Fruit fly (Drosophila melanogaster) whole organism, embryonic: ENCODE data around the gene CG31898.

Experiments
- ATbp ChIP-seq: fragments of 200-800 bp; sonication (Bioruptor generic); optimal IDR thresholded peaks from 2 replicates; lab custom pipeline; 2017; ENCODE audit warnings: missing biosample characterization, mild to moderate bottlenecking, missing genetic modification characterization, missing genetic modification reagents
- Aef1 ChIP-seq: fragments of 200-800 bp; sonication (Bioruptor generic); IDR thresholded peaks from 3 replicates; pipeline ENCODE4 v1.3.6; 2022; ENCODE audit warnings: missing biosample characterization, missing genetic modification characterization
- CG11695 ChIP-seq: fragments of 200-800 bp; sonication (Bioruptor generic); IDR thresholded peaks from 3 replicates; pipeline ENCODE4 v1.3.6; 2022; ENCODE audit warnings: missing biosample characterization, missing genetic modification characterization
- CG12942 ChIP-seq: fragments of 200-800 bp; sonication (Bioruptor generic); optimal IDR thresholded peaks from 3 replicates; lab custom pipeline; 2016; ENCODE audit warnings: missing biosample characterization, missing genetic modification characterization
- CG13894 ChIP-seq: fragments of 200-800 bp; sonication (Bioruptor generic); optimal IDR thresholded peaks from 3 replicates; lab custom pipeline; 2018; ENCODE audit warnings: missing biosample characterization, mild to moderate bottlenecking, missing genetic modification characterization, moderate library complexity
- CG15479 ChIP-seq: fragments of 200-800 bp; sonication (Bioruptor generic); optimal IDR thresholded peaks from 3 replicates; lab custom pipeline; 2019; ENCODE audit warnings: missing biosample characterization, mild to moderate bottlenecking, missing genetic modification characterization, moderate library complexity
- CG17568 ChIP-seq: fragments of 200-800 bp; sonication (Bioruptor generic); optimal IDR thresholded peaks from 2 replicates; lab custom pipeline; 2018; ENCODE audit warnings: missing biosample characterization, mild to moderate bottlenecking, missing genetic modification characterization, moderate library complexity
- CG17829 ChIP-seq: fragments of 200-800 bp; optimal IDR thresholded peaks from 2 replicates; lab custom pipeline; 2019; ENCODE audit warnings: missing biosample characterization, mild to moderate bottlenecking, missing genetic modification characterization, moderate library complexity
- CG31388 ChIP-seq: fragments of 200-800 bp; sonication (Bioruptor generic); optimal IDR thresholded peaks from 2 replicates; lab custom pipeline; 2016; ENCODE audit warnings: missing biosample characterization, missing genetic modification characterization
- CG4617 ChIP-seq: fragments of 200-800 bp; sonication (Bioruptor generic); optimal IDR thresholded peaks from 3 replicates; lab custom pipeline; 2016; ENCODE audit warnings: missing biosample characterization, missing genetic modification characterization, borderline replicate concordance
- CG6813 ChIP-seq: fragments of 200-800 bp; sonication (Bioruptor generic); optimal IDR thresholded peaks from 2 replicates; lab custom pipeline; 2017; ENCODE audit warnings: missing biosample characterization, missing genetic modification characterization, mild to moderate bottlenecking, moderate library complexity, missing genetic modification reagents
- CG7839 ChIP-seq: fragments of 200-800 bp; sonication (Bioruptor generic); optimal IDR thresholded peaks from 3 replicates; lab custom pipeline; 2018; ENCODE audit warnings: missing biosample characterization, mild to moderate bottlenecking, missing genetic modification characterization, moderate library complexity
- CG9932 ChIP-seq: fragments of 200-800 bp; sonication (Bioruptor generic); IDR thresholded peaks from 2 replicates; pipeline ENCODE4 v1.3.6; 2022; ENCODE audit warnings: missing biosample characterization, missing genetic modification characterization
- CHES-1-like ChIP-seq: fragments of 200-800 bp; sonication (Bioruptor generic); optimal IDR thresholded peaks from 2 replicates; lab custom pipeline; 2016; ENCODE audit warnings: missing biosample characterization, missing genetic modification characterization
- CkIIα-i1 ChIP-seq: fragments of 200-800 bp; sonication (Bioruptor generic); IDR thresholded peaks from 2 replicates; pipeline ENCODE4 v1.3.6; 2022; ENCODE audit warnings: missing biosample characterization, missing genetic modification characterization
- Dbx ChIP-seq: fragments of 200-800 bp; sonication (Bioruptor generic); IDR thresholded peaks from 3 replicates; pipeline ENCODE4 v1.3.6; 2022; ENCODE audit warnings: missing biosample characterization, missing genetic modification characterization
- Dek ChIP-seq: fragments of 200-800 bp; sonication (Bioruptor generic); optimal IDR thresholded peaks from 3 replicates; lab custom pipeline; 2019; ENCODE audit warnings: missing biosample characterization, mild to moderate bottlenecking, missing genetic modification characterization, moderate library complexity
- E2f2 ChIP-seq: fragments of 200-800 bp; sonication (Bioruptor generic); IDR thresholded peaks from 2 replicates; pipeline ENCODE4 v1.3.6; 2022; ENCODE audit warnings: missing biosample characterization, missing genetic modification characterization
- ERR ChIP-seq: fragments of 200-800 bp; sonication (Bioruptor generic); optimal IDR thresholded peaks from 2 replicates; lab custom pipeline; 2016; ENCODE audit warnings: missing biosample characterization, missing genetic modification characterization
- Fer1 ChIP-seq: fragments of 200-800 bp; sonication (Bioruptor generic); optimal IDR thresholded peaks from 2 replicates; lab custom pipeline; 2017; ENCODE audit warnings: missing biosample characterization, mild to moderate bottlenecking, missing genetic modification characterization
- H2.0 ChIP-seq: fragments of 200-800 bp; sonication (Bioruptor generic); IDR thresholded peaks from 2 replicates; pipeline ENCODE4 v1.3.6; 2022; ENCODE audit warnings: missing biosample characterization, missing genetic modification characterization
- HHEX ChIP-seq: fragments of 200-800 bp; sonication (Bioruptor generic); optimal IDR thresholded peaks from 3 replicates; lab custom pipeline; 2017; ENCODE audit warnings: missing biosample characterization, mild to moderate bottlenecking, missing genetic modification characterization, missing genetic modification reagents
- HLH54F ChIP-seq: fragments of 200-800 bp; sonication (Bioruptor generic); optimal IDR thresholded peaks from 3 replicates; lab custom pipeline; 2016; ENCODE audit warnings: missing biosample characterization, missing genetic modification characterization
- Hr78 ChIP-seq, 2 experiments: fragments of 200-800 bp in 1 of 2; fragments of >200 bp in 1 of 2; sonication (Bioruptor generic) in 1 of 2; optimal IDR thresholded peaks; 2 replicates each; lab custom pipeline; 2017 to 2019; ENCODE audit warnings: missing biosample characterization in 2 of 2, missing genetic modification characterization in 2 of 2, mild to moderate bottlenecking in 1 of 2, moderate library complexity in 1 of 2
- Lhr ChIP-seq: fragments of 200-800 bp; sonication (Bioruptor generic); optimal IDR thresholded peaks from 3 replicates; lab custom pipeline; 2017; ENCODE audit warnings: mild to moderate bottlenecking, missing biosample characterization, missing genetic modification reagents, missing genetic modification characterization
- NC2α ChIP-seq: fragments of 200-800 bp; sonication (Bioruptor generic); optimal IDR thresholded peaks from 2 replicates; lab custom pipeline; 2016; ENCODE audit warnings: missing biosample characterization, missing genetic modification characterization
- Nf-YC ChIP-seq: fragments of 200-800 bp; optimal IDR thresholded peaks from 3 replicates; lab custom pipeline; 2019; ENCODE audit warnings: missing biosample characterization, mild to moderate bottlenecking, missing genetic modification characterization, moderate library complexity
- Opbp ChIP-seq: fragments of 200-800 bp; sonication (Bioruptor generic); IDR thresholded peaks from 3 replicates; pipeline ENCODE4 v1.3.6; 2022; ENCODE audit warnings: missing biosample characterization, missing genetic modification characterization; ENCODE audit not compliant: partially characterized antibody
- Tbp ChIP-seq: fragments of >200 bp; optimal IDR thresholded peaks from 2 replicates; lab custom pipeline; 2018; ENCODE audit warnings: missing biosample characterization, missing genetic modification characterization
- abd-A ChIP-seq: fragments of 200-800 bp; sonication (Bioruptor generic); optimal IDR thresholded peaks from 3 replicates; lab custom pipeline; 2019; ENCODE audit warnings: missing biosample characterization, mild to moderate bottlenecking, missing genetic modification characterization, moderate library complexity
- ara ChIP-seq: fragments of 200-800 bp; sonication (Bioruptor generic); IDR thresholded peaks from 2 replicates; pipeline ENCODE4 v1.3.6; 2022; ENCODE audit warnings: missing biosample characterization, missing genetic modification characterization
- az2 ChIP-seq: fragments of 200-800 bp; sonication (Bioruptor generic); optimal IDR thresholded peaks from 3 replicates; lab custom pipeline; 2016; ENCODE audit warnings: missing biosample characterization, missing genetic modification characterization
- crc ChIP-seq: fragments of 200-800 bp; sonication (Bioruptor generic); optimal IDR thresholded peaks from 2 replicates; lab custom pipeline; 2016; ENCODE audit warnings: missing biosample characterization, missing genetic modification characterization
- croc ChIP-seq: fragments of 200-800 bp; sonication (Bioruptor generic); conservative IDR thresholded peaks from 3 replicates; pipeline ENCODE4 v1.3.6; 2022; ENCODE audit warnings: missing biosample characterization, missing genetic modification characterization
- dan ChIP-seq: fragments of 200-800 bp; sonication (Bioruptor generic); IDR thresholded peaks from 2 replicates; pipeline ENCODE4 v1.3.6; 2022; ENCODE audit warnings: missing biosample characterization, missing genetic modification characterization
- disco-r ChIP-seq: fragments of 200-800 bp; sonication (Bioruptor generic); optimal IDR thresholded peaks from 2 replicates; lab custom pipeline; 2016; ENCODE audit warnings: missing biosample characterization, missing genetic modification characterization
- dm ChIP-seq: fragments of 200-800 bp; sonication (Bioruptor generic); optimal IDR thresholded peaks from 3 replicates; lab custom pipeline; 2016; ENCODE audit warnings: missing biosample characterization, missing genetic modification characterization
- eyg ChIP-seq: fragments of 200-800 bp; sonication (Bioruptor generic); optimal IDR thresholded peaks from 3 replicates; lab custom pipeline; 2016; ENCODE audit warnings: missing biosample characterization, missing genetic modification characterization
- ftz-f1 ChIP-seq: fragments of 200-800 bp; sonication (Bioruptor generic); optimal IDR thresholded peaks from 2 replicates; lab custom pipeline; 2016; ENCODE audit warnings: missing biosample characterization, missing genetic modification characterization
- hth ChIP-seq: fragments of >200 bp; optimal IDR thresholded peaks from 2 replicates; lab custom pipeline; 2017; ENCODE audit warnings: inconsistent platforms
- inv ChIP-seq: fragments of 200-800 bp; sonication (Bioruptor generic); IDR thresholded peaks from 2 replicates; pipeline ENCODE4 v1.3.6; 2022; ENCODE audit warnings: missing biosample characterization, missing genetic modification characterization; ENCODE audit not compliant: partially characterized antibody
- jing ChIP-seq: fragments of 200-800 bp; sonication (Bioruptor generic); optimal IDR thresholded peaks from 2 replicates; lab custom pipeline; 2018; ENCODE audit warnings: missing biosample characterization, mild to moderate bottlenecking, missing genetic modification characterization
- kni ChIP-seq: fragments of 200-800 bp; sonication (Bioruptor generic); optimal IDR thresholded peaks from 3 replicates; lab custom pipeline; 2017; ENCODE audit warnings: mild to moderate bottlenecking, missing biosample characterization, missing genetic modification reagents, missing genetic modification characterization
- knrl ChIP-seq: fragments of 200-800 bp; sonication (Bioruptor generic); IDR thresholded peaks from 3 replicates; pipeline ENCODE4 v1.3.6; 2022; ENCODE audit warnings: missing biosample characterization, missing genetic modification characterization; ENCODE audit not compliant: partially characterized antibody
- lbe ChIP-seq: fragments of 200-800 bp; sonication (Bioruptor generic); optimal IDR thresholded peaks from 2 replicates; lab custom pipeline; 2016; ENCODE audit warnings: missing biosample characterization, mild to moderate bottlenecking, missing genetic modification characterization
- oc ChIP-seq: fragments of 200-800 bp; sonication (Bioruptor generic); optimal IDR thresholded peaks from 2 replicates; lab custom pipeline; 2018; ENCODE audit warnings: missing biosample characterization, mild to moderate bottlenecking, missing genetic modification characterization, moderate library complexity
- prd ChIP-seq, 3 experiments: fragments of >200 bp in 2 of 3; fragments of 200-800 bp in 1 of 3; sonication (Bioruptor generic) in 1 of 3; optimal IDR thresholded peaks in 2 of 3; IDR thresholded peaks in 1 of 3; 2 replicates in 2 of 3; 3 replicates in 1 of 3; pipeline versions ENCODE4 v1.3.6 to Lab custom; 2017 to 2022; ENCODE audit warnings: missing biosample characterization in 1 of 3, missing genetic modification characterization in 1 of 3
- seq ChIP-seq: fragments of 200-800 bp; sonication (Bioruptor generic); IDR thresholded peaks from 2 replicates; pipeline ENCODE4 v1.3.6; 2022; ENCODE audit warnings: missing biosample characterization, missing genetic modification characterization
- tll ChIP-seq, 2 experiments: fragments of 200-800 bp in 1 of 2; fragments of >200 bp in 1 of 2; sonication (Bioruptor generic) in 1 of 2; optimal IDR thresholded peaks; 2 replicates each; lab custom pipeline; 2017 to 2019; ENCODE audit warnings: missing biosample characterization in 2 of 2, missing genetic modification characterization in 2 of 2, mild to moderate bottlenecking in 1 of 2, moderate library complexity in 1 of 2

Gene CG31898

dm6 chr2L:8382646-8383045, 17.6 kb upstream of the CG31898 start, which contains the start of the genes CG13392 and Rcd4 (continued):
- TF ChIP-seq Opbp (GFP tag; lab: Robert Waterston, UW) (peak; percentile 77; the same call in 2 of the 3 replicates), CG31388 (GFP tag; lab: Kevin White, UChicago) (no peak), dan (GFP tag; lab: Robert Waterston, UW) (no peak), Aef1 (GFP tag; lab: Robert Waterston, UW) (peak; percentile 36; the same call in 2 of the 3 replicates), ftz-f1 (peak; percentile 23), prd (optimal IDR thresholded peaks at IDR 0.05; lab: Kevin White, UChicago) (no peak), prd (GFP tag; IDR thresholded peaks at IDR 0.05; lab: Robert Waterston, UW) (peak; percentile 53; the same call in 2 of the 3 replicates), crc (GFP tag; lab: Kevin White, UChicago) (peak; percentile 69), CG7839 (peak; percentile 36), CG17568 (GFP tag; lab: Kevin White, UChicago) (no peak), CG13894 (peak; percentile 80), ERR (GFP tag; lab: Kevin White, UChicago) (peak; percentile 81), NC2α (GFP tag; lab: Kevin White, UChicago) (peak; percentile 16), CG17829 (peak; percentile 70), H2.0 (GFP tag; lab: Robert Waterston, UW) (peak; percentile 57), hth (lab: Kevin White, UChicago) (no peak), disco-r (GFP tag; lab: Kevin White, UChicago) (peak; percentile 12), oc (no peak), CkIIα-i1 (no peak), CG9932 (peak; percentile 90), CG15479 (GFP tag; lab: Kevin White, UChicago) (no peak), az2 (GFP tag; lab: Kevin White, UChicago) (peak; percentile 53), CHES-1-like (GFP tag; lab: Kevin White, UChicago) (peak; percentile 79), ara (GFP tag; lab: Robert Waterston, UW) (0 out of 2 replicates have a peak, but pooled peaks have one; percentile 29), inv (0 out of 2 replicates have a peak, but pooled peaks have one; percentile 22), Hr78 (GFP tag; optimal IDR thresholded peaks at IDR 0.05; lab: Kevin White, UChicago) (no peak), dm (GFP tag; lab: Kevin White, UChicago) (peak; percentile 48), E2f2 (GFP tag; lab: Robert Waterston, UW) (peak; percentile 56), HHEX (peak; percentile 56), Tbp (no peak), kni (GFP tag; lab: Kevin White, UChicago) (peak; percentile 64), knrl (peak; percentile 51; the same call in 2 of the 3 replicates), Lhr (peak; percentile 35), Nf-YC (tag; lab: Kevin White, UChicago) (peak; percentile 17), Dbx (GFP tag; lab: Robert Waterston, UW) (peak; percentile 71), CG11695 (GFP tag; lab: Robert Waterston, UW) (no peak; the same call in 2 of the 3 replicates), Dek (tag; lab: Kevin White, UChicago) (peak; percentile 32), ATbp (GFP tag; lab: Kevin White, UChicago) (no peak), eyg (GFP tag; lab: Kevin White, UChicago) (peak; percentile 10), HLH54F (peak; percentile 81), croc (GFP tag; lab: Robert Waterston, UW) (no peak), tll (GFP tag; optimal IDR thresholded peaks at IDR 0.05; lab: Kevin White, UChicago) (no peak), CG12942 (GFP tag; lab: Kevin White, UChicago) (peak; percentile 71), Fer1 (peak; percentile 75), jing (GFP tag; lab: Kevin White, UChicago) (no peak), seq (GFP tag; lab: Robert Waterston, UW) (no peak), CG6813 (GFP tag; lab: Kevin White, UChicago) (peak; percentile 45), lbe (GFP tag; lab: Kevin White, UChicago) (peak; percentile 84), CG4617 (GFP tag; lab: Kevin White, UChicago) (peak; percentile 84), abd-A (tag; lab: Kevin White, UChicago) (peak; percentile 31)
